Worm (Caenorhabditis elegans) whole organism, L4 larva: ENCODE data around the gene ltah-1.2.
A peak's percentile ranks its signal among the peaks of the same experiment; 100 is the strongest.

ENCODE experiments used
- F26F4.8 ChIP-seq: fragments of 200-800 bp; sonication (Bioruptor generic); conservative IDR thresholded peaks from 2 replicates; pipeline ENCODE4 v1.3.6; 2022; ENCODE audit warnings: missing genetic modification characterization, missing compliant biosample characterization
- F44E2.7 ChIP-seq: fragments of 200-800 bp; sonication (Bioruptor generic); IDR thresholded peaks from 2 replicates; pipeline ENCODE4 v2.1.2; 2022; ENCODE audit warnings: missing genetic modification characterization, missing compliant biosample characterization
- R02D3.7 ChIP-seq: fragments of 150-350 bp; sonication (generic microtip); optimal IDR thresholded peaks from 3 replicates; lab custom pipeline; 2014; ENCODE audit warnings: missing biosample characterization, missing genetic modification characterization
- T20F7.1 ChIP-seq: fragments of 200-800 bp; sonication (Bioruptor generic); optimal IDR thresholded peaks from 2 replicates; lab custom pipeline; 2018; ENCODE audit warnings: mild to moderate bottlenecking, missing genetic modification characterization, missing compliant biosample characterization
- T26A8.4 ChIP-seq: fragments of 200-800 bp; sonication (Bioruptor generic); IDR thresholded peaks from 2 replicates; pipeline ENCODE4 v1.3.6; 2022; ENCODE audit warnings: missing genetic modification characterization, missing compliant biosample characterization
- Y48G9A.11 ChIP-seq: fragments of 200-800 bp; sonication (Bioruptor generic); IDR thresholded peaks from 2 replicates; pipeline ENCODE4 v1.3.6; 2022; ENCODE audit warnings: missing genetic modification reagents, missing genetic modification characterization, missing compliant biosample characterization
- Y5F2A.4 ChIP-seq: fragments of 200-800 bp; sonication (Bioruptor generic); optimal IDR thresholded peaks from 2 replicates; lab custom pipeline; 2018; ENCODE audit warnings: mild to moderate bottlenecking, missing genetic modification characterization, missing compliant biosample characterization
- ZK337.2 ChIP-seq: fragments of 200-800 bp; sonication (Bioruptor generic); IDR thresholded peaks from 2 replicates; pipeline ENCODE4 v1.3.6; 2022; ENCODE audit warnings: missing genetic modification reagents, missing genetic modification characterization, missing compliant biosample characterization
- ZK546.5 ChIP-seq, 2 experiments: sonication (generic microtip); optimal IDR thresholded peaks; 2 replicates each; lab custom pipeline; 2017; ENCODE audit warnings: missing biosample characterization in 2 of 2, missing genetic modification characterization in 2 of 2
- aha-1 ChIP-seq: fragments of 150-350 bp; peaks from one replicate; lab custom pipeline; 2014; ENCODE audit warnings: missing biosample characterization, missing genetic modification characterization
- aly-2 ChIP-seq: sonication (generic microtip); optimal IDR thresholded peaks from 2 replicates; lab custom pipeline; 2018; ENCODE audit warnings: missing biosample characterization, missing genetic modification characterization
- ceh-44 ChIP-seq: fragments of 200-800 bp; sonication (Bioruptor generic); IDR thresholded peaks from 2 replicates; pipeline ENCODE4 v1.3.6; 2022; ENCODE audit warnings: missing genetic modification reagents, missing genetic modification characterization, missing compliant biosample characterization
- daf-16 ChIP-seq, 3 experiments: sonication (generic microtip); optimal IDR thresholded peaks; 2 replicates each; lab custom pipeline; 2016 to 2017; ENCODE audit warnings: missing genetic modification characterization in 3 of 3, missing genetic modification reagents in 3 of 3, mild to moderate bottlenecking in 2 of 3, missing compliant biosample characterization in 2 of 3, missing biosample characterization in 1 of 3, moderate library complexity in 1 of 3
- daf-19 ChIP-seq: fragments of 200-800 bp; sonication (Bioruptor generic); conservative IDR thresholded peaks from 2 replicates; pipeline ENCODE4 v1.3.6; 2022; ENCODE audit warnings: missing genetic modification characterization, missing compliant biosample characterization
- hif-1 ChIP-seq, 2 experiments: sonication (generic microtip); optimal IDR thresholded peaks; 2 replicates each; lab custom pipeline; 2016 to 2017; ENCODE audit warnings: missing compliant biosample characterization in 2 of 2, missing genetic modification characterization in 2 of 2, missing genetic modification reagents in 2 of 2, missing genotype in 2 of 2, mild to moderate bottlenecking in 1 of 2
- hlh-11 ChIP-seq: fragments of 200-800 bp; sonication (Bioruptor generic); optimal IDR thresholded peaks from 2 replicates; lab custom pipeline; 2018; ENCODE audit warnings: mild to moderate bottlenecking, missing genetic modification characterization, missing compliant biosample characterization
- hlh-30 ChIP-seq: sonication (generic microtip); optimal IDR thresholded peaks from 2 replicates; lab custom pipeline; 2017; ENCODE audit warnings: antibody characterized with exemption, mild to moderate bottlenecking, missing genetic modification characterization, missing compliant biosample characterization; ENCODE audit not compliant: insufficient read depth
- hmg-1.1 ChIP-seq: fragments of 200-800 bp; sonication (Bioruptor generic); IDR thresholded peaks from 2 replicates; pipeline ENCODE4 v1.3.6; 2022; ENCODE audit warnings: missing genetic modification reagents, missing genetic modification characterization, missing compliant biosample characterization
- jun-1 ChIP-seq: fragments of 150-350 bp; optimal IDR thresholded peaks from 2 replicates; lab custom pipeline; 2014; ENCODE audit warnings: missing biosample characterization, missing genetic modification reagents, missing genetic modification characterization
- lir-3 ChIP-seq: sonication (generic microtip); optimal IDR thresholded peaks from 2 replicates; lab custom pipeline; 2016; ENCODE audit warnings: mild to moderate bottlenecking, missing genetic modification characterization, missing compliant biosample characterization
- lsy-2 ChIP-seq, 2 experiments: fragments of 150-350 bp in 1 of 2; sonication (generic microtip) in 1 of 2; optimal IDR thresholded peaks; 2 replicates each; lab custom pipeline; 2014 to 2017; ENCODE audit warnings: missing biosample characterization in 2 of 2, missing genetic modification characterization in 2 of 2
- madf-9 ChIP-seq: fragments of 200-800 bp; sonication (Bioruptor generic); conservative IDR thresholded peaks from 2 replicates; pipeline ENCODE4 v1.3.6; 2022; ENCODE audit warnings: missing genetic modification reagents, missing genetic modification characterization, missing compliant biosample characterization
- mdl-1 ChIP-seq, 2 experiments: fragments of 150-350 bp in 1 of 2; sonication (generic microtip) in 1 of 2; optimal IDR thresholded peaks; 2 replicates each; lab custom pipeline; 2014 to 2017; ENCODE audit warnings: missing biosample characterization in 2 of 2, missing genetic modification characterization in 2 of 2
- mdt-29 ChIP-seq: fragments of 200-800 bp; sonication (Bioruptor generic); IDR thresholded peaks from 2 replicates; pipeline ENCODE4 v1.3.6; 2022; ENCODE audit warnings: missing genetic modification reagents, missing genetic modification characterization, missing compliant biosample characterization
- mep-1 ChIP-seq: fragments of 150-350 bp; sonication (generic microtip); optimal IDR thresholded peaks from 3 replicates; lab custom pipeline; 2014; ENCODE audit warnings: missing biosample characterization, missing genetic modification characterization
- mxl-2 ChIP-seq: fragments of 200-800 bp; sonication (Bioruptor generic); conservative IDR thresholded peaks from 2 replicates; pipeline ENCODE4 v1.3.6; 2022; ENCODE audit warnings: missing genetic modification reagents, missing genetic modification characterization, missing compliant biosample characterization
- nhr-102 ChIP-seq: sonication (generic microtip); optimal IDR thresholded peaks from 2 replicates; lab custom pipeline; 2016; ENCODE audit warnings: mild to moderate bottlenecking, missing genetic modification characterization, moderate library complexity, missing compliant biosample characterization
- nhr-111 ChIP-seq: fragments of 200-800 bp; sonication (Bioruptor generic); optimal IDR thresholded peaks from 2 replicates; lab custom pipeline; 2018; ENCODE audit warnings: mild to moderate bottlenecking, missing genetic modification characterization, missing compliant biosample characterization
- nhr-42 ChIP-seq: fragments of 200-800 bp; sonication (Bioruptor generic); IDR thresholded peaks from 2 replicates; pipeline ENCODE4 v1.3.6; 2022; ENCODE audit warnings: missing genetic modification characterization, missing compliant biosample characterization
- nhr-48 ChIP-seq: sonication (generic microtip); optimal IDR thresholded peaks from 2 replicates; lab custom pipeline; 2016; ENCODE audit warnings: mild to moderate bottlenecking, missing genetic modification characterization, missing compliant biosample characterization
- nhr-6 ChIP-seq: fragments of 150-350 bp; optimal IDR thresholded peaks from 2 replicates; lab custom pipeline; 2014; ENCODE audit warnings: missing biosample characterization, missing genetic modification characterization
- pha-4 ChIP-seq, 2 experiments: fragments of 150-350 bp in 1 of 2; fragments of 200-800 bp in 1 of 2; sonication (Bioruptor generic) in 1 of 2; IDR thresholded peaks in 1 of 2; optimal IDR thresholded peaks in 1 of 2; 2 replicates each; pipeline versions ENCODE4 v1.3.6 to Lab custom; 2014 to 2022; ENCODE audit warnings: missing genetic modification characterization in 2 of 2, missing genetic modification reagents in 2 of 2, missing biosample characterization in 1 of 2, missing compliant biosample characterization in 1 of 2
- php-3 ChIP-seq: fragments of 200-800 bp; sonication (Bioruptor generic); IDR thresholded peaks from 2 replicates; pipeline ENCODE4 v1.3.6; 2022; ENCODE audit warnings: missing genetic modification reagents, missing genetic modification characterization, missing compliant biosample characterization
- saeg-2 ChIP-seq: fragments of 200-800 bp; sonication (Bioruptor generic); IDR thresholded peaks from 2 replicates; pipeline ENCODE4 v1.3.6; 2022; ENCODE audit warnings: missing genetic modification reagents, missing genetic modification characterization, missing compliant biosample characterization
- set-16 ChIP-seq: fragments of 200-800 bp; sonication (Bioruptor generic); IDR thresholded peaks from 2 replicates; pipeline ENCODE4 v1.3.6; 2022; ENCODE audit warnings: missing genetic modification reagents, missing genetic modification characterization, missing compliant biosample characterization
- snpc-1.2 ChIP-seq: fragments of 200-800 bp; sonication (Bioruptor generic); IDR thresholded peaks from 2 replicates; pipeline ENCODE4 v1.3.6; 2022; ENCODE audit warnings: missing genetic modification reagents, missing genetic modification characterization, missing compliant biosample characterization
- tra-1 ChIP-seq: fragments of 200-800 bp; sonication (Bioruptor generic); IDR thresholded peaks from 2 replicates; pipeline ENCODE4 v1.3.6; 2022; ENCODE audit warnings: missing genetic modification reagents, missing genetic modification characterization, missing compliant biosample characterization
- zfp-3 ChIP-seq: fragments of 200-800 bp; sonication (Bioruptor generic); conservative IDR thresholded peaks from 2 replicates; pipeline ENCODE4 v1.3.6; 2022; ENCODE audit warnings: missing genetic modification reagents, missing genetic modification characterization, missing compliant biosample characterization

Gene ltah-1.2

DNA sequence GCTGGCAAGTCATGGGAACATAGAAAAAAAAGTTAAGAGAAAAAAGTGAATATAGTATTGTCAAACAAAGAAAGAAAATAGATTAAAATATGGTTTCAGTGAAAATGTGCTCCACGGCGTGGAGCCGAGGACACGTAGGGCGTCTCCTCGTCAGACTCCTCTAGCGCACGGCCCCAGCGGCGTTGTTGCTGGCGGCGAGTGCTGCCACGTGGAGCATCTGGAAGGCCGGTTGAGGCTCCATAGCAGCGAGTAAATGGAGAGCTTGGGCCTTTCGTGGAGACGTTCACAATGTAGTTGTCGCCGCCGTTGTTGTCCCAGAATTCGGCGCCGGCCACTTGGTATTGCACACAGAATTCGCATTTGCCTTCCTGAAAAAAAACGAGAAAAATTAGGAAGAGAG, 32.6 kb upstream of the ltah-1.2 start:
- no peak for TF ChIP-seq lir-3 (tag; lab: Kevin White, UChicago)
- TF ChIP-seq hlh-30 (tag; lab: Kevin White, UChicago), result no peak
- TF ChIP-seq ZK337.2 (GFP tag; lab: Robert Waterston, UW), result no peak
- TF ChIP-seq jun-1 (tag; lab: Kevin White, UChicago), result no peak
- TF ChIP-seq saeg-2, result no peak
- TF ChIP-seq Y48G9A.11 (GFP tag; lab: Robert Waterston, UW), result no peak
- no peak for TF ChIP-seq daf-19 (GFP tag; lab: Robert Waterston, UW)
- no peak for TF ChIP-seq F44E2.7 (GFP tag; lab: Robert Waterston, UW)
- TF ChIP-seq hif-1 (tag; optimal IDR thresholded peaks at IDR 0.05; lab: Kevin White, UChicago), result no peak
- TF ChIP-seq set-16 (GFP tag; lab: Robert Waterston, UW), result peak; percentile 89
- no peak for TF ChIP-seq aha-1
- 0 out of 2 replicates have a peak, but pooled peaks have one; percentile 44 for TF ChIP-seq snpc-1.2 (GFP tag; lab: Robert Waterston, UW)
- TF ChIP-seq pha-4 (GFP tag; IDR thresholded peaks at IDR 0.05; lab: Robert Waterston, UW), result no peak
- no peak for TF ChIP-seq pha-4 (tag; optimal IDR thresholded peaks at IDR 0.05; lab: Kevin White, UChicago)
- no peak for TF ChIP-seq nhr-6 (tag; lab: Kevin White, UChicago)
- TF ChIP-seq nhr-111, result no peak
- no peak for TF ChIP-seq madf-9
- peak; percentile 37; the same call in 1 of the 2 replicates for TF ChIP-seq hmg-1.1 (GFP tag; lab: Robert Waterston, UW)
- TF ChIP-seq mxl-2, result no peak
- no peak for TF ChIP-seq mdt-29 (GFP tag; lab: Robert Waterston, UW)
- TF ChIP-seq F26F4.8 (GFP tag; lab: Robert Waterston, UW), result no peak

DNA sequence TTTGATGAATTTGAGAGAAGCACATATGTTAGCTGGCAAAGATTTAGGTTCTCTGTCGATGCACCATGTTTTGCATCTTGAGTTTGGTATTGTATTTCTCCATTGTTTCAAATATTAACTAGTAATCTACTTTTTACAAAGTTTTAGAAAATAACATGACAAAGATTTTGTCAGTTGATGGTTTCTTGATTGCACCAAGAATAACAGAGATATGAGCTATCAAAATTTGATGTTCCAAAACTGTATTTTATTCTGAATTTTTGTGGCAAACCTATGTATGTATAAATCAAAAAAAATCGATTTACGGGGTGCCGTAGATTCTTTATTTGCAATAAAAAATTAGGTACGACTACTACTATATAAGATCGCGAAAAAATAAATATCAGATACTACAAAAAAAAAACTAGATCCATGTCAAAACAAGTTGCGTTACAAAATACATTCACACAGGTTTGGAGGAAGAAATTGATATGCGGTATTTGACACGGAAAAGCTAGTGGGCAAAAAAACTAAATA, 32.0 kb upstream of the ltah-1.2 start:
- TF ChIP-seq tra-1 (GFP tag; lab: Robert Waterston, UW) (0 out of 2 replicates have a peak, but pooled peaks have one; percentile 6), nhr-42 (GFP tag; lab: Robert Waterston, UW) (no peak), lsy-2 (tag; optimal IDR thresholded peaks at IDR 0.05; lab: Kevin White, UChicago) (peak in 1 of 2 experiments; percentile 52), nhr-102 (tag; lab: Kevin White, UChicago) (peak; percentile 12), nhr-48 (tag; lab: Kevin White, UChicago) (no peak), mdt-29 (GFP tag; lab: Robert Waterston, UW) (peak; percentile 39; the same call in 1 of the 2 replicates), Y5F2A.4 (no peak), mep-1 (tag; lab: Kevin White, UChicago) (peak; percentile 63), zfp-3 (GFP tag; lab: Robert Waterston, UW) (peak; percentile 66; the same call in 1 of the 2 replicates), R02D3.7 (tag; lab: Kevin White, UChicago) (no peak), ZK546.5 (tag; optimal IDR thresholded peaks at IDR 0.05; lab: Kevin White, UChicago) (no peak), T20F7.1 (GFP tag; lab: Kevin White, UChicago) (peak; percentile 50), T26A8.4 (GFP tag; lab: Robert Waterston, UW) (0 out of 2 replicates have a peak, but pooled peaks have one; percentile 58), mdl-1 (tag; optimal IDR thresholded peaks at IDR 0.05; lab: Kevin White, UChicago) (no peak), jun-1 (tag; lab: Kevin White, UChicago) (no peak), lir-3 (tag; lab: Kevin White, UChicago) (no peak), ceh-44 (no peak), aha-1 (peak; percentile 85), daf-16 (GFP tag; optimal IDR thresholded peaks at IDR 0.05; lab: Kevin White, UChicago) (peak in 1 of 2 experiments; percentile 50), daf-16 (tag; optimal IDR thresholded peaks at IDR 0.05; lab: Kevin White, UChicago) (peak; percentile 51), hlh-11 (tag; lab: Kevin White, UChicago) (peak; percentile 9), php-3 (no peak), aly-2 (tag; lab: Kevin White, UChicago) (no peak), hmg-1.1 (GFP tag; lab: Robert Waterston, UW) (no peak)
